Fruit fly (Drosophila melanogaster): ENCODE measurements around the gene CG32512.

Gene CG32512

dm6 chrX:21031819-21032261, 35.5 kb downstream of the CG32512 start, which contains the start of gene CG1529:
CG1529 (minus strand) TSS chrX:21031950.
- no peak for TF ChIP-seq Dfd (GFP tag; optimal IDR thresholded peaks at IDR 0.05)
- TF ChIP-seq Rel (GFP tag; optimal IDR thresholded peaks at IDR 0.05): no peak
- TF ChIP-seq Rel (tag; optimal IDR thresholded peaks at IDR 0.05): peak; percentile 67
- TF ChIP-seq sv (GFP tag; optimal IDR thresholded peaks at IDR 0.05): no peak
- no peak for TF ChIP-seq tai (GFP tag; optimal IDR thresholded peaks at IDR 0.05)
- no peak for TF ChIP-seq GATAd (GFP tag; optimal IDR thresholded peaks at IDR 0.05)
- TF ChIP-seq Hr83 (GFP tag; optimal IDR thresholded peaks at IDR 0.05; ENCODE audit: poor library complexity, severe bottlenecking): no peak
- TF ChIP-seq Mio (GFP tag; optimal IDR thresholded peaks at IDR 0.05): no peak
- no peak for TF ChIP-seq Vsx2 (GFP tag; optimal IDR thresholded peaks at IDR 0.05; ENCODE audit: partially characterized antibody)
- no peak for TF ChIP-seq dsf (GFP tag; optimal IDR thresholded peaks at IDR 0.05; ENCODE audit: borderline replicate concordance)

- TF ChIP-seq Hnf4 (GFP tag; optimal IDR thresholded peaks at IDR 0.05): peak; percentile 16
- peak; percentile 6 for TF ChIP-seq sage (GFP tag; optimal IDR thresholded peaks at IDR 0.05)
- TF ChIP-seq Rel (GFP tag; optimal IDR thresholded peaks at IDR 0.05): no peak
- TF ChIP-seq Rel (tag; optimal IDR thresholded peaks at IDR 0.05): peak; percentile 27
- no peak for TF ChIP-seq Myc (optimal IDR thresholded peaks at IDR 0.05)
- no peak for TF ChIP-seq usp (GFP tag; optimal IDR thresholded peaks at IDR 0.05)
- no peak for TF ChIP-seq woc (GFP tag; optimal IDR thresholded peaks at IDR 0.05)
- TF ChIP-seq h (GFP tag; optimal IDR thresholded peaks at IDR 0.05): peak; percentile 39
- peak; percentile 0 for TF ChIP-seq Dif (GFP tag; optimal IDR thresholded peaks at IDR 0.05; ENCODE audit: partially characterized antibody)
- TF ChIP-seq foxo (GFP tag; optimal IDR thresholded peaks at IDR 0.05): peak in 1 of 2 experiments; percentile 31
- no peak for TF ChIP-seq sv (GFP tag; optimal IDR thresholded peaks at IDR 0.05)
- TF ChIP-seq fru (GFP tag; optimal IDR thresholded peaks at IDR 0.05): peak; percentile 16
Measured at dm6 chrX:21027929-21028575, 39.3 kb downstream of the CG32512 start, which contains the start of gene CG1532. CG1532 (minus strand) TSS chrX:21028361.

DNA sequence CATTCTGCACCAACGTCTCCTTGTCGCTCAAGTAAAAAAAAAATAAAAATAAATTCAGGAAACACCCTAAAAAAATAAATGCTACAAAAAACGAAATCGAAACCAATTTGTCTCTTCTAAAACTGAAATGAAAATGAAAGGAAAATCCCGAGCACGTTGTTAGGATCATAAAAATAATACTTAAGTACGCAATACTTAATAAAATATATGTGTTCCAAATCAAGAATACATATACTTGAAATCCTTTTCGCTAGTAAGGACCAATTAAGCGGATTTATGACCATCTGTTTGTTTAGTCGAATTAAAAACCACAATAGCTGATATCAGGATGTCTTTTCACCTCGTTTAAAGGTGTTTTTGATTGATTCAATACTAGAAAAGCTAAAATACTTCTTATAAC, 41.6 kb downstream of the CG32512 start, which contains the start of gene r-cup:
TSS of gene r-cup (minus strand) at position 101 of the 400 bp plus-strand sequence.
- no peak for TF ChIP-seq Hr78 (GFP tag; optimal IDR thresholded peaks at IDR 0.05)
- TF ChIP-seq CrebA (GFP tag; optimal IDR thresholded peaks at IDR 0.05; ENCODE audit: borderline replicate concordance): no peak
- TF ChIP-seq Mio (GFP tag; optimal IDR thresholded peaks at IDR 0.05): no peak
- no peak for TF ChIP-seq sv (GFP tag; optimal IDR thresholded peaks at IDR 0.05)
- no peak for TF ChIP-seq Hr83 (GFP tag; optimal IDR thresholded peaks at IDR 0.05; ENCODE audit: poor library complexity, severe bottlenecking)
- TF ChIP-seq pan (optimal IDR thresholded peaks at IDR 0.05): no peak
- TF ChIP-seq dsf (GFP tag; optimal IDR thresholded peaks at IDR 0.05; ENCODE audit: borderline replicate concordance): no peak
- no peak for TF ChIP-seq tai (GFP tag; optimal IDR thresholded peaks at IDR 0.05)
- TF ChIP-seq rgr (GFP tag; optimal IDR thresholded peaks at IDR 0.05): no peak
- no peak for TF ChIP-seq woc (GFP tag; optimal IDR thresholded peaks at IDR 0.05)
- no peak for TF ChIP-seq Dif (GFP tag; optimal IDR thresholded peaks at IDR 0.05; ENCODE audit: partially characterized antibody)
- no peak for TF ChIP-seq OdsH (GFP tag; optimal IDR thresholded peaks at IDR 0.05)
- TF ChIP-seq brk (GFP tag; optimal IDR thresholded peaks at IDR 0.05): no peak
- TF ChIP-seq Sp1 (GFP tag; optimal IDR thresholded peaks at IDR 0.05): no peak
- TF ChIP-seq dmrt93B (GFP tag; optimal IDR thresholded peaks at IDR 0.05): no peak
- TF ChIP-seq psq (GFP tag; optimal IDR thresholded peaks at IDR 0.05): no peak
- no peak for TF ChIP-seq dl (GFP tag; optimal IDR thresholded peaks at IDR 0.05; ENCODE audit: insufficient read depth in 1 of 2, partially characterized antibody in 2 of 2)
- no peak for TF ChIP-seq fru (GFP tag; optimal IDR thresholded peaks at IDR 0.05)
- TF ChIP-seq Abd-B (GFP tag; optimal IDR thresholded peaks at IDR 0.05): no peak
- TF ChIP-seq sage (GFP tag; optimal IDR thresholded peaks at IDR 0.05): no peak

DNA sequence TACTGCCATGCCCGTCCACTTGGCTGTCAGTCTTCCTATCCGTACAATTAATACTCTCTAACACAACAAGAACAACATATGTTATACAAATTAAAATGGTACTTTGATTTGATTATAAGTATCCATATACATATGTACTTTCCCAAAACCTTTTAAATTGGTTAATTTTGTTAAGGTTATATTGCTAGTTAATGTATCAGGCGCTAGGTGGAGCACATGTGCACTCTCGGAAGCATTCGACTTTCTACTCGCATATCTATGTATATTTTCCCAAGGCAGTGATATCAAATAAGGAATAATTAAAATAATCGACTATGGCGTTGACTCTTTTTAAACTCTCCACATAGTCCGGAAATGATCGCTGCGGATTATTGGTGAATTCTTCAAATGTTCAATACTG, 49.8 kb downstream of the CG32512 start:
- no peak for TF ChIP-seq Sp1 (GFP tag; optimal IDR thresholded peaks at IDR 0.05)
- no peak for TF ChIP-seq Myc (optimal IDR thresholded peaks at IDR 0.05)
- TF ChIP-seq br (GFP tag; optimal IDR thresholded peaks at IDR 0.05): no peak
- TF ChIP-seq dsf (GFP tag; optimal IDR thresholded peaks at IDR 0.05; ENCODE audit: borderline replicate concordance): no peak
- TF ChIP-seq HLH106 (tag; optimal IDR thresholded peaks at IDR 0.05): no peak
- no peak for TF ChIP-seq ey (GFP tag; optimal IDR thresholded peaks at IDR 0.05)
- TF ChIP-seq pan (optimal IDR thresholded peaks at IDR 0.05): no peak
- TF ChIP-seq lola (GFP tag; optimal IDR thresholded peaks at IDR 0.05): no peak
- no peak for TF ChIP-seq Dif (GFP tag; optimal IDR thresholded peaks at IDR 0.05; ENCODE audit: partially characterized antibody)
- TF ChIP-seq sv (GFP tag; optimal IDR thresholded peaks at IDR 0.05): no peak
